Fruit fly (Drosophila melanogaster) whole organism, wandering third instar larva: ENCODE results near the gene CG7840.

Experiments used
- Abd-B ChIP-seq: fragments of >200 bp; optimal IDR thresholded peaks from 2 replicates; lab custom pipeline; 2017; ENCODE audit warnings: missing biosample characterization, missing genetic modification characterization
- CG32264 ChIP-seq: fragments of 200-800 bp; sonication (Bioruptor generic); optimal IDR thresholded peaks from 2 replicates; lab custom pipeline; 2016; ENCODE audit warnings: missing biosample characterization, missing genetic modification characterization
- Dfd ChIP-seq: fragments of >200 bp; optimal IDR thresholded peaks from 2 replicates; lab custom pipeline; 2017; ENCODE audit warnings: missing biosample characterization, missing genetic modification characterization
- Dif ChIP-seq: fragments of 200-275, 200-300 bp; sonication (Bioruptor generic); optimal IDR thresholded peaks from 2 replicates; lab custom pipeline; 2018; ENCODE audit warnings: missing biosample characterization, missing genetic modification characterization; ENCODE audit not compliant: partially characterized antibody
- Hr78 ChIP-seq: fragments of >200 bp; optimal IDR thresholded peaks from 2 replicates; lab custom pipeline; 2017; ENCODE audit warnings: missing biosample characterization, missing genetic modification characterization
- Myc ChIP-seq: fragments of >200 bp; optimal IDR thresholded peaks from 2 replicates; lab custom pipeline; 2017
- brk ChIP-seq: fragments of 200-800 bp; sonication (Bioruptor generic); optimal IDR thresholded peaks from 2 replicates; lab custom pipeline; 2016; ENCODE audit warnings: missing biosample characterization, mild to moderate bottlenecking, missing genetic modification characterization
- h ChIP-seq: fragments of 200-800 bp; sonication (Bioruptor generic); optimal IDR thresholded peaks from 3 replicates; lab custom pipeline; 2016; ENCODE audit warnings: missing biosample characterization, mild to moderate bottlenecking, missing genetic modification characterization
- pan ChIP-seq: fragments of >200 bp; optimal IDR thresholded peaks from 2 replicates; lab custom pipeline; 2017
- psq ChIP-seq: fragments of 200-800 bp; sonication (Bioruptor generic); optimal IDR thresholded peaks from 3 replicates; lab custom pipeline; 2017; ENCODE audit warnings: missing biosample characterization, mild to moderate bottlenecking, missing genetic modification characterization, moderate library complexity
- usp ChIP-seq: fragments of >200 bp; optimal IDR thresholded peaks from 2 replicates; lab custom pipeline; 2017; ENCODE audit warnings: missing biosample characterization, missing genetic modification characterization
- woc ChIP-seq: sonication (Bioruptor generic); optimal IDR thresholded peaks from 2 replicates; lab custom pipeline; 2016; ENCODE audit warnings: missing biosample characterization, mild to moderate bottlenecking, missing genetic modification characterization

DNA sequence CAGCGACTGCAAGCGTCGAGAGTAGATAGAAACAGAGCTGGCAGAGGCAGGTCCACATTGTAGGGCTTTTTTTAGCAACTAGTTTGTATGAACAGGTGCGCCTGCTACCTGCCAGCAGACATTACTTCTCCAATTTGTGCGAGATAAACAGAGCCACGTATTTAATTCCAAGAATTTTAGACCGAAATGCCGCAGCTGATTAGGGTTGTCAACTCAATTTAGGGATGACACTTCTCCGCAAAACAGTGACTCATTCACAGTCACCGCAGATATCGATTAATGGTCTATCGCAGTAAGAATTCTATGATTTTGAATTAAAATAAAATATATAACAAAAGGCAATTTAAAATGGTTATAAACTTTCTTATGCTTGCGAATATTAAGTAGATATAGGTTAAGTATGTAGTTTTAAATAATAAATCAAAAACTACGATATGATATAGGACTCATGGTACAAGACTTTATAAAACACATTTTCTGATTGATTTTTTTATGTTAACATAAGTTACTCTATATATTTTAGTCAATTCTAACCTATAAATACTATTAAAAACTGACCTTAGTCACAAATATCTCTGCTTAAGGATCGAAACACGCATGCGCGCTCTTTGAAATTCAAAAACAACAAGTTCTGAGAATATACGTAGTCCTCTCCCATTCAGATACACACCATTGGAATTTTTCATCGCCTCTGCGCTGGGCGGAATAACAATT, 2.5 kb upstream of the CG7840 start, which contains the start of the genes wol and Scgalpha:
- TF ChIP-seq usp (GFP tag; lab: Kevin White, UChicago), result no peak
- no peak for TF ChIP-seq woc (GFP tag; lab: Kevin White, UChicago)
- no peak for TF ChIP-seq Dif (GFP tag; lab: Kevin White, UChicago)
- TF ChIP-seq psq (GFP tag; lab: Kevin White, UChicago), result no peak
- no peak for TF ChIP-seq pan
- no peak for TF ChIP-seq Myc (lab: Kevin White, UChicago)
- TF ChIP-seq Hr78, result no peak
- TF ChIP-seq CG32264 (GFP tag; lab: Kevin White, UChicago), result no peak
- TF ChIP-seq Dfd (GFP tag; lab: Kevin White, UChicago), result no peak
- TF ChIP-seq h (GFP tag; lab: Kevin White, UChicago), result no peak
- TF ChIP-seq Abd-B (GFP tag; lab: Kevin White, UChicago), result no peak
- TF ChIP-seq brk (GFP tag; lab: Kevin White, UChicago), result no peak
